Fruit fly (Drosophila melanogaster): ENCODE measurements around the gene CG14200.
A peak's percentile ranks its signal among the peaks of the same experiment; 100 is the strongest.

CG14200 gene

DNA sequence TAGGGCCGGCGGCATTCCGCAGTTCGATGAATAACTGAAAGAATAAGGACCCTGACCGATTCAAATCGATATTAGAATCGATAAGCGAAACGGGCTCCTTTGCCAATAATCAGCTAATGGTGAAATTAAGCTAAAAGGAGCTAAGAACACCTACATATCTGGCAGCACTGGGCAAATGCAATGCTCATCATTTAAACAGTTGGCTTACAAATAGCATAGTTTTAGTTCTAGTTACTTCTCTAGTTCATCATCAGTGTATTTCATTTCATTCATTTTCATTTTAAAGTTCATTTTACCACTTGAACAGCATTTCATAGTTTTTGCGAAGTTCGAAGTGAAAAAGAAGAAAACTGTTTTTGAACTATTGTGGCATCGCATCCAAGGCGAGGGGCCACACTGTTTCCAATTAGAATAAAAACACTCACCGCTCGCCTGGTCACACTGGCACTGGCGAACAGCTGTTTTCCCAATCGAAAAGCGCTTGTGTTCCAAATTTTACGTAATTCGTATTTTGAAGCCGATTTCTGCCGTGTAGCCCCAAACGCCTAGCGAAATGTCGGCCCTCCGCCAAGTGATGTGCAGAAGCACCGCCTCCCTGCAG lies 3.2 kb upstream of the CG14200 start, which contains the start of the genes pcm and ND-18:
Gene pcm, minus strand, starts transcription at position 28 of the 601 bp plus-strand sequence.
Gene ND-18, plus strand, starts transcription at position 438 of the 601 bp plus-strand sequence.
- TF ChIP-seq CG3163 (GFP tag; optimal IDR thresholded peaks at IDR 0.05) = no peak
- no peak for TF ChIP-seq onecut (GFP tag; IDR thresholded peaks at IDR 0.05)
- no peak for TF ChIP-seq Neu2 (GFP tag; optimal IDR thresholded peaks at IDR 0.05; ENCODE audit: borderline replicate concordance)
- no peak for TF ChIP-seq tgo (GFP tag; IDR thresholded peaks at IDR 0.05)
- TF ChIP-seq sqz (GFP tag; optimal IDR thresholded peaks at IDR 0.05) = no peak
- no peak for TF ChIP-seq CG10543 (GFP tag; optimal IDR thresholded peaks at IDR 0.05)
- no peak for TF ChIP-seq Fer3 (tag; optimal IDR thresholded peaks at IDR 0.05)
- TF ChIP-seq MBD-R2 (GFP tag; IDR thresholded peaks at IDR 0.05) = peak; percentile 79
- no peak for TF ChIP-seq vfl (GFP tag; optimal IDR thresholded peaks at IDR 0.05)
- TF ChIP-seq CG2120 (GFP tag; optimal IDR thresholded peaks at IDR 0.05) = peak; percentile 4
- no peak for TF ChIP-seq CG5245 (GFP tag; optimal IDR thresholded peaks at IDR 0.05)
- no peak for TF ChIP-seq Jarid2 (GFP tag; optimal IDR thresholded peaks at IDR 0.05)
- TF ChIP-seq bowl (GFP tag; IDR thresholded peaks at IDR 0.05) = no peak
- TF ChIP-seq jigr1 (GFP tag; IDR thresholded peaks at IDR 0.05) = no peak
- TF ChIP-seq emc (GFP tag; optimal IDR thresholded peaks at IDR 0.05) = no peak
- TF ChIP-seq Xrp1 (GFP tag; IDR thresholded peaks at IDR 0.05) = no peak
- no peak for TF ChIP-seq pita (GFP tag; optimal IDR thresholded peaks at IDR 0.05)
- peak; percentile 85 for TF ChIP-seq CG15514 (GFP tag; optimal IDR thresholded peaks at IDR 0.05)
- no peak for TF ChIP-seq CG6765 (GFP tag; optimal IDR thresholded peaks at IDR 0.05)
- no peak for TF ChIP-seq CG3838 (GFP tag; optimal IDR thresholded peaks at IDR 0.05)
- no peak for TF ChIP-seq D19A (tag; optimal IDR thresholded peaks at IDR 0.05)
- TF ChIP-seq zfh2 (GFP tag; optimal IDR thresholded peaks at IDR 0.05) = no peak
- no peak for TF ChIP-seq al (GFP tag; IDR thresholded peaks at IDR 0.05)
- peak; percentile 9 for TF ChIP-seq nmo (GFP tag; optimal IDR thresholded peaks at IDR 0.05)
- TF ChIP-seq Aef1 (GFP tag; IDR thresholded peaks at IDR 0.05) = no peak
- peak; percentile 31 for TF ChIP-seq lilli (GFP tag; optimal IDR thresholded peaks at IDR 0.05)
- no peak for TF ChIP-seq sr (GFP tag; IDR thresholded peaks at IDR 0.05)
- no peak for TF ChIP-seq Camta (GFP tag; optimal IDR thresholded peaks at IDR 0.05)
- no peak for TF ChIP-seq her (GFP tag; optimal IDR thresholded peaks at IDR 0.05)
- TF ChIP-seq Opbp (GFP tag; IDR thresholded peaks at IDR 0.05; ENCODE audit: partially characterized antibody) = no peak
- TF ChIP-seq az2 (GFP tag; optimal IDR thresholded peaks at IDR 0.05) = no peak
- no peak for TF ChIP-seq Ptx1 (GFP tag; IDR thresholded peaks at IDR 0.05)
- no peak for TF ChIP-seq kni (GFP tag; optimal IDR thresholded peaks at IDR 0.05)
- TF ChIP-seq CG30403 (GFP tag; optimal IDR thresholded peaks at IDR 0.05) = no peak
- no peak for TF ChIP-seq Usf (GFP tag; optimal IDR thresholded peaks at IDR 0.05)
- no peak for TF ChIP-seq Rfx (GFP tag; IDR thresholded peaks at IDR 0.05)
- TF ChIP-seq Chrac-16 (GFP tag; optimal IDR thresholded peaks at IDR 0.05) = no peak
- peak; percentile 49 for TF ChIP-seq Dref (GFP tag; IDR thresholded peaks at IDR 0.05)
- no peak for TF ChIP-seq cas (GFP tag; IDR thresholded peaks at IDR 0.05)
- TF ChIP-seq sim (GFP tag; IDR thresholded peaks at IDR 0.05) = no peak
- no peak for TF ChIP-seq CG12236 (GFP tag; optimal IDR thresholded peaks at IDR 0.05)
- TF ChIP-seq tx (GFP tag; optimal IDR thresholded peaks at IDR 0.05) = no peak
- no peak for TF ChIP-seq CG6254 (GFP tag; optimal IDR thresholded peaks at IDR 0.05)
- peak; percentile 66 for TF ChIP-seq CG2116 (GFP tag; optimal IDR thresholded peaks at IDR 0.05)
- TF ChIP-seq HmgD (GFP tag; optimal IDR thresholded peaks at IDR 0.05) = no peak
- no peak for TF ChIP-seq yki (optimal IDR thresholded peaks at IDR 0.05)
- no peak for TF ChIP-seq CG9727 (GFP tag; optimal IDR thresholded peaks at IDR 0.05)
- no peak for TF ChIP-seq seq (GFP tag; IDR thresholded peaks at IDR 0.05)
- 0 out of 3 replicates have a peak, but pooled peaks have one; percentile 28 for TF ChIP-seq knrl (GFP tag; IDR thresholded peaks at IDR 0.05; ENCODE audit: partially characterized antibody)
- no peak for TF ChIP-seq CG8765 (GFP tag; IDR thresholded peaks at IDR 0.05)
- TF ChIP-seq BEAF-32 (GFP tag; optimal IDR thresholded peaks at IDR 0.05) = peak; percentile 65
- no peak for TF ChIP-seq ssp (GFP tag; IDR thresholded peaks at IDR 0.05)
